Fruit fly (Drosophila melanogaster): ENCODE measurements around the gene HDAC11.

The HDAC11 gene

DNA sequence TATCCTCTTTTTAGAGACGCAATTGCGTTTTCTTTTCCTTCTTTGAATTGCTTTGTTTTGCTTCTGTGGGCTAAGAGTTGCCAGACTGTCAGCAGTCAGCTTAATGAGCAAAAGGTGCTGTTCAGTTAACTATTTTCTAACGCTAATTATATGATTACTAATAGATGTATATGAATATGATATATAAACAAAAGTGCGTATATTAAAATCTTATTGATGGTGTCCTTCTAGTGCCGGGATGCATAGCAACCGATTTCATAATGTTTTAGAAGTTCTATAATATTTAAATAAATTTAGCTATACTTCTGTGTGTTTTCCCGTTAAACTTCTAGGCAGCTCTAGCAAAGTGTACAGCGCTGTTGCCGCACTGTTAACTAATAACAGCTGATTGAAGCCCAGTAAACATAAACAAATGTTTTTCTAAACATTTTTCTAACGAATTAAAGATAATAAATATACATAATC is 26.1 kb downstream of the HDAC11 start, which contains the start of the genes Kaz and CG43273 (continued):
- TF ChIP-seq dysf (GFP tag; IDR thresholded peaks at IDR 0.05) (peak; percentile 56; the same call in 1 of the 3 replicates), nmo (GFP tag; optimal IDR thresholded peaks at IDR 0.05) (peak; percentile 83), CG10209 (GFP tag; optimal IDR thresholded peaks at IDR 0.05) (peak; percentile 37), Aef1 (GFP tag; IDR thresholded peaks at IDR 0.05) (peak; percentile 12; the same call in 1 of the 3 replicates), Dbx (GFP tag; IDR thresholded peaks at IDR 0.05) (no peak), sisA (GFP tag; IDR thresholded peaks at IDR 0.05) (peak; percentile 5; the same call in 1 of the 2 replicates), Meics (GFP tag; optimal IDR thresholded peaks at IDR 0.05) (peak; percentile 58), cas (GFP tag; IDR thresholded peaks at IDR 0.05) (no peak), CG5953 (GFP tag; IDR thresholded peaks at IDR 0.05) (no peak), CG2116 (GFP tag; optimal IDR thresholded peaks at IDR 0.05) (peak; percentile 60), CG10431 (GFP tag; optimal IDR thresholded peaks at IDR 0.05) (no peak), gfzf (GFP tag; optimal IDR thresholded peaks at IDR 0.05) (no peak), CG12155 (GFP tag; optimal IDR thresholded peaks at IDR 0.05) (peak; percentile 61), ems (GFP tag; optimal IDR thresholded peaks at IDR 0.05) (peak; percentile 6), CG13624 (GFP tag; optimal IDR thresholded peaks at IDR 0.05) (peak; percentile 13), Kr (GFP tag; optimal IDR thresholded peaks at IDR 0.05) (no peak), CTCF (GFP tag; optimal IDR thresholded peaks at IDR 0.05) (no peak), CG15696 (tag; optimal IDR thresholded peaks at IDR 0.05) (peak; percentile 67), CG7987 (GFP tag; optimal IDR thresholded peaks at IDR 0.05) (no peak), grn (GFP tag; optimal IDR thresholded peaks at IDR 0.05) (no peak), ssp (GFP tag; IDR thresholded peaks at IDR 0.05) (0 out of 2 replicates have a peak, but pooled peaks have one; percentile 27), zen (tag; optimal IDR thresholded peaks at IDR 0.05) (peak; percentile 93), Sry-β (GFP tag; optimal IDR thresholded peaks at IDR 0.05) (peak; percentile 100), Ada2b (GFP tag; IDR thresholded peaks at IDR 0.05) (no peak), ash1 (GFP tag; optimal IDR thresholded peaks at IDR 0.05) (no peak), CG11456 (GFP tag; IDR thresholded peaks at IDR 0.05) (no peak), bowl (GFP tag; IDR thresholded peaks at IDR 0.05) (no peak), insv (GFP tag; optimal IDR thresholded peaks at IDR 0.05) (peak in 1 of 2 experiments; percentile 14), unpg (GFP tag; optimal IDR thresholded peaks at IDR 0.05) (no peak), Chrac-16 (GFP tag; optimal IDR thresholded peaks at IDR 0.05) (peak; percentile 59), CG9215 (GFP tag; IDR thresholded peaks at IDR 0.05) (peak; percentile 50), CG43689 (GFP tag; IDR thresholded peaks at IDR 0.05) (no peak), CG11560 (tag; IDR thresholded peaks at IDR 0.05) (no peak), CG31224 (GFP tag; IDR thresholded peaks at IDR 0.05) (no peak; the same call in 1 of the 2 replicates), CG30020 (tag; optimal IDR thresholded peaks at IDR 0.05) (peak; percentile 68), bsh (GFP tag; optimal IDR thresholded peaks at IDR 0.05) (no peak), dmrt11E (tag; optimal IDR thresholded peaks at IDR 0.05) (peak; percentile 40), prd (optimal IDR thresholded peaks at IDR 0.05) (no peak), prd (GFP tag; IDR thresholded peaks at IDR 0.05) (peak; percentile 64; the same call in 2 of the 3 replicates), gsb (GFP tag; IDR thresholded peaks at IDR 0.05) (no peak), C15 (GFP tag; IDR thresholded peaks at IDR 0.05) (no peak), CG17385 (GFP tag; optimal IDR thresholded peaks at IDR 0.05) (no peak), CG4328 (GFP tag; optimal IDR thresholded peaks at IDR 0.05) (peak; percentile 23), sd (tag; optimal IDR thresholded peaks at IDR 0.05) (no peak), Atf-2 (GFP tag; optimal IDR thresholded peaks at IDR 0.05) (no peak), crp (GFP tag; optimal IDR thresholded peaks at IDR 0.05) (peak; percentile 34 to 89), CG7372 (GFP tag; IDR thresholded peaks at IDR 0.05) (peak; percentile 69), tin (GFP tag; optimal IDR thresholded peaks at IDR 0.05) (peak; percentile 52), Hsf (GFP tag; optimal IDR thresholded peaks at IDR 0.05) (peak; percentile 42), sima (GFP tag; optimal IDR thresholded peaks at IDR 0.05) (no peak), GATAe (GFP tag; conservative IDR thresholded peaks at IDR 0.05) (no peak), CG2120 (GFP tag; optimal IDR thresholded peaks at IDR 0.05) (peak; percentile 67)
